Fruit fly (Drosophila melanogaster): ENCODE results near the gene Ilk.

DNA sequence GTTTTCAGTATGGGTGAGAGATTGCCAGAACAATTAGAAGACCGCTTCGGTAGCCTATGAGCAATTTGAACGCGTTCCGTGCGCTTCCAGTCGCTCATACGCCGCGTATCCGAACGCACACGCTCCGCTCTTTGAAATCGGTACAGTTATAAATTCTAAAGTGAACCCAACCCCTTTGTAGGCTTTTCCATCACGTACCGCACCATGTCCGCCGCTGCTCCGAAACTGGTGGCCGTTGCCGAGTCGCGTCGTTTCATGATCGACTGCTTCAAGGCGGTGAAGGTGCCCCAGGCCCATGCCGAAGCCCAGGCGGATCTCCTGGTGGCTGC, 11.2 kb upstream of the Ilk start:
- TF ChIP-seq Clk (GFP tag; optimal IDR thresholded peaks at IDR 0.05) (no peak), Mnt (GFP tag; optimal IDR thresholded peaks at IDR 0.05) (no peak), CG7101 (tag; optimal IDR thresholded peaks at IDR 0.05) (no peak), cnc (optimal IDR thresholded peaks at IDR 0.05) (no peak), tj (GFP tag; optimal IDR thresholded peaks at IDR 0.05) (no peak), CG33017 (tag; optimal IDR thresholded peaks at IDR 0.05) (no peak), toe (GFP tag; optimal IDR thresholded peaks at IDR 0.05) (no peak), CG5204 (GFP tag; optimal IDR thresholded peaks at IDR 0.05) (no peak)
